Fruit fly (Drosophila melanogaster): ENCODE results near the gene Rpt2.

Rpt2 gene

dm6 chr3R:23933684-23934575 is 2.6 kb upstream of the Rpt2 start, which contains the start of gene CG5854 (continued):
- no peak for TF ChIP-seq hkb (optimal IDR thresholded peaks at IDR 0.05)
- peak; percentile 87 for TF ChIP-seq hkb (GFP tag; IDR thresholded peaks at IDR 0.05)
- TF ChIP-seq gro (GFP tag; optimal IDR thresholded peaks at IDR 0.05): no peak
- TF ChIP-seq Ravus (GFP tag; IDR thresholded peaks at IDR 0.05): no peak; the same call in 1 of the 2 replicates
- TF ChIP-seq Ptx1 (GFP tag; IDR thresholded peaks at IDR 0.05): peak; percentile 66
- TF ChIP-seq CG33213 (GFP tag; optimal IDR thresholded peaks at IDR 0.05): peak; percentile 56
- TF ChIP-seq Side (GFP tag; optimal IDR thresholded peaks at IDR 0.05): peak; percentile 73
- no peak for TF ChIP-seq Dref (GFP tag; IDR thresholded peaks at IDR 0.05)
- TF ChIP-seq Lhr (GFP tag; optimal IDR thresholded peaks at IDR 0.05): peak; percentile 55
- TF ChIP-seq otp (GFP tag; IDR thresholded peaks at IDR 0.05): peak; percentile 89
- TF ChIP-seq CG12104 (GFP tag; optimal IDR thresholded peaks at IDR 0.05): no peak
- TF ChIP-seq CG30403 (GFP tag; optimal IDR thresholded peaks at IDR 0.05): peak; percentile 70
- no peak for TF ChIP-seq CG6791 (GFP tag; IDR thresholded peaks at IDR 0.05; ENCODE audit: partially characterized antibody)
- peak; percentile 50 for TF ChIP-seq luna (GFP tag; optimal IDR thresholded peaks at IDR 0.05)
- peak; percentile 50; the same call in 1 of the 2 replicates for TF ChIP-seq aop (GFP tag; IDR thresholded peaks at IDR 0.05)
- TF ChIP-seq CG4820 (GFP tag; optimal IDR thresholded peaks at IDR 0.05): peak; percentile 68
- no peak for TF ChIP-seq tll (GFP tag; optimal IDR thresholded peaks at IDR 0.05)
- no peak for TF ChIP-seq usp (GFP tag; optimal IDR thresholded peaks at IDR 0.05)
- no peak for TF ChIP-seq HLH4C (GFP tag; IDR thresholded peaks at IDR 0.05; ENCODE audit: partially characterized antibody)
- no peak for TF ChIP-seq mirr (GFP tag; optimal IDR thresholded peaks at IDR 0.05)
- peak; percentile 42 for TF ChIP-seq maf-S (GFP tag; optimal IDR thresholded peaks at IDR 0.05)
- TF ChIP-seq gem (tag; optimal IDR thresholded peaks at IDR 0.05): peak; percentile 79
- peak; percentile 50; the same call in 2 of the 3 replicates for TF ChIP-seq row (GFP tag; IDR thresholded peaks at IDR 0.05)
- TF ChIP-seq Hmr (GFP tag; optimal IDR thresholded peaks at IDR 0.05): peak; percentile 68
- peak; percentile 73 for TF ChIP-seq CG6689 (GFP tag; IDR thresholded peaks at IDR 0.05)
- 0 out of 2 replicates have a peak, but pooled peaks have one; percentile 24 for TF ChIP-seq CG9932 (GFP tag; IDR thresholded peaks at IDR 0.05)

dm6 chr3R:23933430-23933683 is 2.0 kb upstream of the Rpt2 start, which contains the start of gene RpS19b:
RpS19b (minus strand) TSS chr3R:23933530.
- no peak for TF ChIP-seq nom (GFP tag; optimal IDR thresholded peaks at IDR 0.05)
- TF ChIP-seq CG10654 (GFP tag; optimal IDR thresholded peaks at IDR 0.05): no peak
- TF ChIP-seq ERR (GFP tag; optimal IDR thresholded peaks at IDR 0.05): no peak
- TF ChIP-seq Oli (tag; optimal IDR thresholded peaks at IDR 0.05): no peak
- TF ChIP-seq zf30C (GFP tag; optimal IDR thresholded peaks at IDR 0.05): no peak
- no peak for TF ChIP-seq H15 (GFP tag; IDR thresholded peaks at IDR 0.05)
- TF ChIP-seq ro (GFP tag; IDR thresholded peaks at IDR 0.05): no peak
- TF ChIP-seq ind (GFP tag; optimal IDR thresholded peaks at IDR 0.05): no peak
- no peak for TF ChIP-seq br (optimal IDR thresholded peaks at IDR 0.05)
- TF ChIP-seq yki (optimal IDR thresholded peaks at IDR 0.05): no peak
- TF ChIP-seq Dad (GFP tag; optimal IDR thresholded peaks at IDR 0.05): no peak
- TF ChIP-seq CG17385 (GFP tag; optimal IDR thresholded peaks at IDR 0.05): no peak
- TF ChIP-seq mirr (GFP tag; optimal IDR thresholded peaks at IDR 0.05): no peak
- no peak for TF ChIP-seq CG17568 (GFP tag; optimal IDR thresholded peaks at IDR 0.05)
- no peak for TF ChIP-seq E2f1 (GFP tag; IDR thresholded peaks at IDR 0.05)

All from whole organism, embryonic.